Worm (Caenorhabditis elegans) whole organism, L1 larva: ENCODE data around the gene smg-8.

Experiments
- F16B12.6 ChIP-seq: fragments of 150-350 bp; optimal IDR thresholded peaks from 2 replicates; lab custom pipeline; 2014; ENCODE audit warnings: missing biosample characterization, missing genetic modification characterization
- ama-1 ChIP-seq: fragments of 150-350 bp; optimal IDR thresholded peaks from 2 replicates; lab custom pipeline; 2014
- hlh-4 ChIP-seq: sonication (generic microtip); optimal IDR thresholded peaks from 2 replicates; lab custom pipeline; 2016; ENCODE audit warnings: mild to moderate bottlenecking, missing genetic modification characterization, missing compliant biosample characterization
- hpl-2 ChIP-seq: fragments of 150-350 bp; optimal IDR thresholded peaks from 2 replicates; lab custom pipeline; 2014; ENCODE audit warnings: missing biosample characterization, missing genetic modification reagents, missing genetic modification characterization
- isw-1 ChIP-seq: fragments of 200-800 bp; sonication (Bioruptor generic); IDR thresholded peaks from 2 replicates; pipeline ENCODE4 v1.3.6; 2022; ENCODE audit warnings: missing genetic modification characterization, missing compliant biosample characterization
- jun-1 ChIP-seq: fragments of 150-350 bp; optimal IDR thresholded peaks from 2 replicates; lab custom pipeline; 2014; ENCODE audit warnings: missing biosample characterization, missing genetic modification reagents, missing genetic modification characterization
- pax-3 ChIP-seq: fragments of 200-800 bp; sonication (Bioruptor generic); optimal IDR thresholded peaks from 2 replicates; lab custom pipeline; 2018; ENCODE audit warnings: mild to moderate bottlenecking, missing genetic modification characterization, moderate library complexity, missing compliant biosample characterization
- unc-62 ChIP-seq: fragments of 150-350 bp; optimal IDR thresholded peaks from 2 replicates; lab custom pipeline; 2014; ENCODE audit warnings: missing biosample characterization, missing genetic modification reagents, missing genetic modification characterization

ce11 chrII:14492592-14493196 is 51.5 kb downstream of the smg-8 start:
- TF ChIP-seq jun-1 (tag; lab: Kevin White, UChicago) (no peak), hpl-2 (GFP tag; lab: Kevin White, UChicago) (no peak), hlh-4 (tag; lab: Kevin White, UChicago) (no peak), F16B12.6 (tag; lab: Kevin White, UChicago) (no peak), pax-3 (no peak), unc-62 (GFP tag; lab: Kevin White, UChicago) (no peak), ama-1 (no peak), isw-1 (no peak)
